Worm (Caenorhabditis elegans): ENCODE results near the gene Y38C1AA.19.

Gene Y38C1AA.19

ce11 chrIV:172990-173389 lies 13.0 kb downstream of the Y38C1AA.19 start:
- TF ChIP-seq ztf-29 (GFP tag; IDR thresholded peaks at IDR 0.05) (peak; percentile 45; the same call in 1 of the 2 replicates), ztf-23 (GFP tag; IDR thresholded peaks at IDR 0.05) (no peak)

- no peak for TF ChIP-seq tab-1 (GFP tag; IDR thresholded peaks at IDR 0.05)
- TF ChIP-seq cog-1 (tag; optimal IDR thresholded peaks at IDR 0.05) = no peak
- no peak for TF ChIP-seq klf-2 (GFP tag; conservative IDR thresholded peaks at IDR 0.05)
- TF ChIP-seq med-1 (GFP tag; optimal IDR thresholded peaks at IDR 0.05; ENCODE audit: insufficient read depth) = no peak
- TF ChIP-seq T22C8.4 (GFP tag; IDR thresholded peaks at IDR 0.05) = no peak
- no peak for TF ChIP-seq ztf-29 (GFP tag; IDR thresholded peaks at IDR 0.05)
- TF ChIP-seq flt-1 (GFP tag; IDR thresholded peaks at IDR 0.05) = no peak
- no peak for TF ChIP-seq ref-1 (GFP tag; conservative IDR thresholded peaks at IDR 0.05)
- no peak for TF ChIP-seq ztf-23 (GFP tag; IDR thresholded peaks at IDR 0.05)
Measured at ce11 chrIV:174115-174514, 14.2 kb downstream of the Y38C1AA.19 start.

- TF ChIP-seq flt-1 (GFP tag; IDR thresholded peaks at IDR 0.05) = peak; percentile 40; the same call in 1 of the 2 replicates
- no peak for TF ChIP-seq klf-2 (GFP tag; conservative IDR thresholded peaks at IDR 0.05)
- no peak for TF ChIP-seq med-1 (GFP tag; optimal IDR thresholded peaks at IDR 0.05; ENCODE audit: insufficient read depth)
- TF ChIP-seq tab-1 (GFP tag; IDR thresholded peaks at IDR 0.05) = peak; percentile 69
- TF ChIP-seq ref-1 (GFP tag; conservative IDR thresholded peaks at IDR 0.05) = no peak
- 0 out of 2 replicates have a peak, but pooled peaks have one; percentile 31 for TF ChIP-seq ztf-23 (GFP tag; IDR thresholded peaks at IDR 0.05)
- TF ChIP-seq T22C8.4 (GFP tag; IDR thresholded peaks at IDR 0.05) = no peak
- no peak for TF ChIP-seq cog-1 (tag; optimal IDR thresholded peaks at IDR 0.05)
- TF ChIP-seq ztf-29 (GFP tag; IDR thresholded peaks at IDR 0.05) = no peak; the same call in 1 of the 2 replicates
Measured at ce11 chrIV:175698-176097, 15.7 kb downstream of the Y38C1AA.19 start.

- TF ChIP-seq ztf-29 (GFP tag; IDR thresholded peaks at IDR 0.05) = no peak
- no peak for TF ChIP-seq tab-1 (GFP tag; IDR thresholded peaks at IDR 0.05)
- TF ChIP-seq cog-1 (tag; optimal IDR thresholded peaks at IDR 0.05) = no peak
- no peak for TF ChIP-seq flt-1 (GFP tag; IDR thresholded peaks at IDR 0.05)
- TF ChIP-seq ztf-23 (GFP tag; IDR thresholded peaks at IDR 0.05) = no peak
- TF ChIP-seq klf-2 (GFP tag; conservative IDR thresholded peaks at IDR 0.05) = no peak
- TF ChIP-seq ref-1 (GFP tag; conservative IDR thresholded peaks at IDR 0.05) = no peak
- TF ChIP-seq T22C8.4 (GFP tag; IDR thresholded peaks at IDR 0.05) = no peak
Measured at ce11 chrIV:177487-177886, 17.5 kb downstream of the Y38C1AA.19 start.

- no peak for TF ChIP-seq ztf-23 (GFP tag; IDR thresholded peaks at IDR 0.05)
- peak; percentile 12; the same call in 1 of the 2 replicates for TF ChIP-seq flt-1 (GFP tag; IDR thresholded peaks at IDR 0.05)
- TF ChIP-seq klf-2 (GFP tag; conservative IDR thresholded peaks at IDR 0.05) = no peak
- TF ChIP-seq tab-1 (GFP tag; IDR thresholded peaks at IDR 0.05) = no peak
- no peak for TF ChIP-seq cog-1 (tag; optimal IDR thresholded peaks at IDR 0.05)
Measured at ce11 chrIV:178696-179095, 18.7 kb downstream of the Y38C1AA.19 start, which contains the start of gene tcl-2. TSS of gene tcl-2 (plus strand) at chrIV:179083.

ce11 chrIV:179700-180099 lies 19.7 kb downstream of the Y38C1AA.19 start:
- TF ChIP-seq ztf-29 (GFP tag; IDR thresholded peaks at IDR 0.05) (no peak), T22C8.4 (GFP tag; IDR thresholded peaks at IDR 0.05) (no peak), ref-1 (GFP tag; conservative IDR thresholded peaks at IDR 0.05) (no peak), flt-1 (GFP tag; IDR thresholded peaks at IDR 0.05) (no peak), cog-1 (tag; optimal IDR thresholded peaks at IDR 0.05) (no peak), tab-1 (GFP tag; IDR thresholded peaks at IDR 0.05) (no peak), ztf-23 (GFP tag; IDR thresholded peaks at IDR 0.05) (no peak), klf-2 (GFP tag; conservative IDR thresholded peaks at IDR 0.05) (no peak), med-1 (GFP tag; optimal IDR thresholded peaks at IDR 0.05; ENCODE audit: insufficient read depth) (no peak)

ce11 chrIV:183519-183918 lies 23.6 kb downstream of the Y38C1AA.19 start:
- TF ChIP-seq flt-1 (GFP tag; IDR thresholded peaks at IDR 0.05) (no peak), med-1 (GFP tag; optimal IDR thresholded peaks at IDR 0.05; ENCODE audit: insufficient read depth) (no peak), ref-1 (GFP tag; conservative IDR thresholded peaks at IDR 0.05) (no peak), klf-2 (GFP tag; conservative IDR thresholded peaks at IDR 0.05) (no peak), ztf-23 (GFP tag; IDR thresholded peaks at IDR 0.05) (no peak), tab-1 (GFP tag; IDR thresholded peaks at IDR 0.05) (no peak), ztf-29 (GFP tag; IDR thresholded peaks at IDR 0.05) (no peak), T22C8.4 (GFP tag; IDR thresholded peaks at IDR 0.05) (no peak), cog-1 (tag; optimal IDR thresholded peaks at IDR 0.05) (no peak)

- TF ChIP-seq ztf-23 (GFP tag; IDR thresholded peaks at IDR 0.05) = no peak
- no peak for TF ChIP-seq ref-1 (GFP tag; conservative IDR thresholded peaks at IDR 0.05)
- no peak for TF ChIP-seq T22C8.4 (GFP tag; IDR thresholded peaks at IDR 0.05)
- TF ChIP-seq flt-1 (GFP tag; IDR thresholded peaks at IDR 0.05) = no peak
- TF ChIP-seq klf-2 (GFP tag; conservative IDR thresholded peaks at IDR 0.05) = no peak
- TF ChIP-seq cog-1 (tag; optimal IDR thresholded peaks at IDR 0.05) = no peak
- TF ChIP-seq ztf-29 (GFP tag; IDR thresholded peaks at IDR 0.05) = no peak
- TF ChIP-seq tab-1 (GFP tag; IDR thresholded peaks at IDR 0.05) = no peak
- no peak for TF ChIP-seq med-1 (GFP tag; optimal IDR thresholded peaks at IDR 0.05; ENCODE audit: insufficient read depth)
Measured at ce11 chrIV:184184-184583, 24.2 kb downstream of the Y38C1AA.19 start, which contains the start of gene pnc-1. TSS of gene pnc-1 (plus strand) at chrIV:184484.

- TF ChIP-seq tab-1 (GFP tag; IDR thresholded peaks at IDR 0.05) (no peak), med-1 (GFP tag; optimal IDR thresholded peaks at IDR 0.05; ENCODE audit: insufficient read depth) (no peak), ztf-29 (GFP tag; IDR thresholded peaks at IDR 0.05) (no peak), ref-1 (GFP tag; conservative IDR thresholded peaks at IDR 0.05) (no peak), ztf-23 (GFP tag; IDR thresholded peaks at IDR 0.05) (no peak)
Measured at ce11 chrIV:186110-186509, 26.1 kb downstream of the Y38C1AA.19 start.

- no peak for TF ChIP-seq klf-2 (GFP tag; conservative IDR thresholded peaks at IDR 0.05)
Measured at ce11 chrIV:187336-187735, 27.4 kb downstream of the Y38C1AA.19 start.

- TF ChIP-seq cog-1 (tag; optimal IDR thresholded peaks at IDR 0.05) = no peak
- TF ChIP-seq T22C8.4 (GFP tag; IDR thresholded peaks at IDR 0.05) = no peak
- no peak for TF ChIP-seq tab-1 (GFP tag; IDR thresholded peaks at IDR 0.05)
- no peak for TF ChIP-seq ref-1 (GFP tag; conservative IDR thresholded peaks at IDR 0.05)
- TF ChIP-seq ztf-29 (GFP tag; IDR thresholded peaks at IDR 0.05) = no peak
- no peak for TF ChIP-seq klf-2 (GFP tag; conservative IDR thresholded peaks at IDR 0.05)
- TF ChIP-seq med-1 (GFP tag; optimal IDR thresholded peaks at IDR 0.05; ENCODE audit: insufficient read depth) = no peak
- TF ChIP-seq flt-1 (GFP tag; IDR thresholded peaks at IDR 0.05) = no peak
Measured at ce11 chrIV:189087-189486, 29.1 kb downstream of the Y38C1AA.19 start.
